Fruit fly (Drosophila melanogaster) whole organism, embryonic: ENCODE results near the gene CG7781.
A peak's percentile ranks its signal among the peaks of the same experiment; 100 is the strongest.

Experiments
- B-H2 ChIP-seq: fragments of 200-800 bp; sonication (Bioruptor generic); optimal IDR thresholded peaks from 2 replicates; lab custom pipeline; 2018; ENCODE audit warnings: missing biosample characterization, mild to moderate bottlenecking, missing genetic modification characterization
- BEAF-32 ChIP-seq: fragments of 200-800 bp; sonication (Bioruptor generic); optimal IDR thresholded peaks from 3 replicates; lab custom pipeline; 2017; ENCODE audit warnings: missing biosample characterization, missing genetic modification characterization, mild to moderate bottlenecking, moderate library complexity, missing genetic modification reagents
- CG13775 ChIP-seq: fragments of 200-800 bp; sonication (Bioruptor generic); optimal IDR thresholded peaks from 3 replicates; lab custom pipeline; 2017; ENCODE audit warnings: missing biosample characterization, mild to moderate bottlenecking, missing genetic modification characterization
- CG17568 ChIP-seq: fragments of 200-800 bp; sonication (Bioruptor generic); optimal IDR thresholded peaks from 2 replicates; lab custom pipeline; 2018; ENCODE audit warnings: missing biosample characterization, mild to moderate bottlenecking, missing genetic modification characterization, moderate library complexity
- CG1832 ChIP-seq: fragments of 200-800 bp; sonication (Bioruptor generic); optimal IDR thresholded peaks from 2 replicates; lab custom pipeline; 2017; ENCODE audit warnings: missing biosample characterization, mild to moderate bottlenecking, missing genetic modification characterization, inconsistent platforms
- CG18476 ChIP-seq: fragments of 200-800 bp; sonication (Bioruptor generic); optimal IDR thresholded peaks from 2 replicates; lab custom pipeline; 2016; ENCODE audit warnings: missing biosample characterization, mild to moderate bottlenecking, missing genetic modification characterization
- CG18619 ChIP-seq: fragments of 200-800 bp; sonication (Bioruptor generic); optimal IDR thresholded peaks from 3 replicates; lab custom pipeline; 2017; ENCODE audit warnings: missing biosample characterization, mild to moderate bottlenecking, missing genetic modification characterization
- CG30431 ChIP-seq: fragments of 200-800 bp; sonication (Bioruptor generic); optimal IDR thresholded peaks from 2 replicates; lab custom pipeline; 2017; ENCODE audit warnings: missing biosample characterization, missing genetic modification characterization
- CG31365 ChIP-seq: fragments of 200-800 bp; sonication (Bioruptor generic); optimal IDR thresholded peaks from 2 replicates; lab custom pipeline; 2018; ENCODE audit warnings: missing biosample characterization, mild to moderate bottlenecking, missing genetic modification characterization
- CG31441 ChIP-seq: fragments of 200-800 bp; sonication (Bioruptor generic); IDR thresholded peaks from 2 replicates; pipeline ENCODE4 v1.3.6; 2022; ENCODE audit warnings: missing biosample characterization, missing genetic modification characterization
- CG34422 ChIP-seq: fragments of 200-800 bp; sonication (Bioruptor generic); IDR thresholded peaks from 3 replicates; pipeline ENCODE4 v1.3.6; 2022; ENCODE audit warnings: missing biosample characterization, missing genetic modification characterization
- CG4424 ChIP-seq: fragments of 200-800 bp; sonication (Bioruptor generic); optimal IDR thresholded peaks from 3 replicates; lab custom pipeline; 2016; ENCODE audit warnings: missing biosample characterization, missing genetic modification characterization
- CG4617 ChIP-seq: fragments of 200-800 bp; sonication (Bioruptor generic); optimal IDR thresholded peaks from 3 replicates; lab custom pipeline; 2016; ENCODE audit warnings: missing biosample characterization, missing genetic modification characterization, borderline replicate concordance
- CG5180 ChIP-seq: fragments of 200-800 bp; sonication (Bioruptor generic); optimal IDR thresholded peaks from 3 replicates; lab custom pipeline; 2017; ENCODE audit warnings: missing biosample characterization, missing genetic modification characterization, mild to moderate bottlenecking, moderate library complexity, missing genetic modification reagents
- CG7745 ChIP-seq: fragments of 200-800 bp; sonication (Bioruptor generic); optimal IDR thresholded peaks from 2 replicates; lab custom pipeline; 2018; ENCODE audit warnings: missing biosample characterization, mild to moderate bottlenecking, missing genetic modification characterization, moderate library complexity
- CG7839 ChIP-seq: fragments of 200-800 bp; sonication (Bioruptor generic); optimal IDR thresholded peaks from 3 replicates; lab custom pipeline; 2018; ENCODE audit warnings: missing biosample characterization, mild to moderate bottlenecking, missing genetic modification characterization, moderate library complexity
- CG8478 ChIP-seq: fragments of >200 bp; optimal IDR thresholded peaks from 2 replicates; lab custom pipeline; 2018
- Dek ChIP-seq: fragments of 200-800 bp; sonication (Bioruptor generic); optimal IDR thresholded peaks from 3 replicates; lab custom pipeline; 2019; ENCODE audit warnings: missing biosample characterization, mild to moderate bottlenecking, missing genetic modification characterization, moderate library complexity
- Drgx ChIP-seq: fragments of 200-800 bp; sonication (Bioruptor generic); IDR thresholded peaks from 2 replicates; pipeline ENCODE4 v1.3.6; 2022; ENCODE audit warnings: missing biosample characterization, missing genetic modification characterization
- Ets65A ChIP-seq: fragments of 200-800 bp; sonication (Bioruptor generic); peaks from one replicate; lab custom pipeline; 2016; ENCODE audit warnings: missing biosample characterization, missing genetic modification characterization
- Gug ChIP-seq: fragments of 200-800 bp; sonication (Bioruptor generic); IDR thresholded peaks from 4 replicates; pipeline ENCODE4 v1.3.6; 2022; ENCODE audit warnings: missing biosample characterization, missing genetic modification characterization
- Hey ChIP-seq: fragments of 200-800 bp; sonication (Bioruptor generic); optimal IDR thresholded peaks from 3 replicates; lab custom pipeline; 2018; ENCODE audit warnings: missing biosample characterization, mild to moderate bottlenecking, missing genetic modification characterization
- HmgD ChIP-seq: fragments of 200-800 bp; sonication (Bioruptor generic); optimal IDR thresholded peaks from 3 replicates; lab custom pipeline; 2016; ENCODE audit warnings: missing biosample characterization, missing genetic modification characterization
- Hmr ChIP-seq: fragments of 200-800 bp; sonication (Bioruptor generic); optimal IDR thresholded peaks from 3 replicates; lab custom pipeline; 2017; ENCODE audit warnings: mild to moderate bottlenecking, missing biosample characterization, missing genetic modification reagents, missing genetic modification characterization
- MTF-1 ChIP-seq: fragments of 200-800 bp; sonication (Bioruptor generic); optimal IDR thresholded peaks from 2 replicates; lab custom pipeline; 2018; ENCODE audit warnings: missing biosample characterization, mild to moderate bottlenecking, missing genetic modification characterization, borderline replicate concordance
- Scr ChIP-seq: fragments of 200-800 bp; sonication (Bioruptor generic); IDR thresholded peaks from 2 replicates; pipeline ENCODE4 v1.3.6; 2022; ENCODE audit warnings: missing biosample characterization, missing genetic modification characterization; ENCODE audit not compliant: partially characterized antibody
- Sox100B ChIP-seq: fragments of 200-800 bp; sonication (Bioruptor generic); optimal IDR thresholded peaks from 3 replicates; lab custom pipeline; 2018; ENCODE audit warnings: missing biosample characterization, mild to moderate bottlenecking, missing genetic modification characterization
- ac ChIP-seq: fragments of 200-800 bp; sonication (Bioruptor generic); optimal IDR thresholded peaks from 3 replicates; lab custom pipeline; 2017; ENCODE audit warnings: missing biosample characterization, mild to moderate bottlenecking, missing genetic modification characterization
- ap ChIP-seq: fragments of 200-800 bp; sonication (Bioruptor generic); IDR thresholded peaks from 2 replicates; pipeline ENCODE4 v1.3.6; 2022; ENCODE audit warnings: missing biosample characterization, missing genetic modification characterization
- ase ChIP-seq: fragments of 200-800 bp; sonication (Bioruptor generic); IDR thresholded peaks from 3 replicates; pipeline ENCODE4 v1.3.6; 2022; ENCODE audit warnings: missing biosample characterization, missing genetic modification characterization
- bbx ChIP-seq: fragments of 200-800 bp; sonication (Bioruptor generic); IDR thresholded peaks from 2 replicates; pipeline ENCODE4 v1.3.6; 2022; ENCODE audit warnings: missing biosample characterization, missing genetic modification characterization; ENCODE audit not compliant: partially characterized antibody
- bigmax ChIP-seq: fragments of 200-800 bp; sonication (Bioruptor generic); optimal IDR thresholded peaks from 2 replicates; lab custom pipeline; 2018; ENCODE audit warnings: missing biosample characterization, mild to moderate bottlenecking, missing genetic modification characterization
- bowl ChIP-seq: fragments of 200-800 bp; sonication (Bioruptor generic); IDR thresholded peaks from 2 replicates; pipeline ENCODE4 v1.3.6; 2022; ENCODE audit warnings: missing biosample characterization, missing genetic modification characterization
- chn ChIP-seq: fragments of 200-800 bp; sonication (Bioruptor generic); optimal IDR thresholded peaks from 2 replicates; lab custom pipeline; 2016; ENCODE audit warnings: missing biosample characterization, missing genetic modification characterization
- dan ChIP-seq: fragments of 200-800 bp; sonication (Bioruptor generic); IDR thresholded peaks from 2 replicates; pipeline ENCODE4 v1.3.6; 2022; ENCODE audit warnings: missing biosample characterization, missing genetic modification characterization
- dysf ChIP-seq: fragments of 200-800 bp; sonication (Bioruptor generic); IDR thresholded peaks from 3 replicates; pipeline ENCODE4 v1.3.6; 2022; ENCODE audit warnings: missing biosample characterization, missing genetic modification characterization
- en ChIP-seq: fragments of 200-800 bp; sonication (Bioruptor generic); optimal IDR thresholded peaks from 2 replicates; lab custom pipeline; 2016; ENCODE audit warnings: missing biosample characterization, missing genetic modification characterization
- ftz-f1 ChIP-seq: fragments of 200-800 bp; sonication (Bioruptor generic); optimal IDR thresholded peaks from 2 replicates; lab custom pipeline; 2016; ENCODE audit warnings: missing biosample characterization, missing genetic modification characterization
- fu2 ChIP-seq: fragments of 200-800 bp; sonication (Bioruptor generic); optimal IDR thresholded peaks from 2 replicates; lab custom pipeline; 2016; ENCODE audit warnings: missing biosample characterization, missing genetic modification characterization
- gcm ChIP-seq: fragments of 200-800 bp; sonication (Bioruptor generic); optimal IDR thresholded peaks from 2 replicates; lab custom pipeline; 2019; ENCODE audit warnings: missing biosample characterization, mild to moderate bottlenecking, missing genetic modification characterization, moderate library complexity
- onecut ChIP-seq: fragments of 200-800 bp; sonication (Bioruptor generic); IDR thresholded peaks from 2 replicates; pipeline ENCODE4 v1.3.6; 2022; ENCODE audit warnings: missing biosample characterization, missing genetic modification characterization
- sc ChIP-seq, 3 experiments: fragments of >200 bp in 2 of 3; fragments of 200-800 bp in 1 of 3; sonication (Bioruptor generic) in 1 of 3; optimal IDR thresholded peaks; 2 replicates in 2 of 3; 3 replicates in 1 of 3; lab custom pipeline; 2017; ENCODE audit warnings: mild to moderate bottlenecking in 1 of 3, missing biosample characterization in 1 of 3, missing genetic modification characterization in 1 of 3, missing genetic modification reagents in 1 of 3
- shn ChIP-seq: fragments of 200-800 bp; sonication (Bioruptor generic); optimal IDR thresholded peaks from 3 replicates; lab custom pipeline; 2016; ENCODE audit warnings: missing biosample characterization, missing genetic modification characterization
- sqz ChIP-seq: fragments of 200-800 bp; sonication (Bioruptor generic); optimal IDR thresholded peaks from 3 replicates; lab custom pipeline; 2018; ENCODE audit warnings: missing biosample characterization, mild to moderate bottlenecking, missing genetic modification characterization
- ssp ChIP-seq: fragments of 200-800 bp; sonication (Bioruptor generic); IDR thresholded peaks from 2 replicates; pipeline ENCODE4 v1.3.6; 2022; ENCODE audit warnings: missing biosample characterization, missing genetic modification characterization
- tio ChIP-seq: fragments of 200-800 bp; sonication (Bioruptor generic); optimal IDR thresholded peaks from 2 replicates; lab custom pipeline; 2017; ENCODE audit warnings: missing biosample characterization, missing genetic modification characterization, inconsistent platforms
- vnd ChIP-seq: fragments of 200-800 bp; sonication (Bioruptor generic); IDR thresholded peaks from 3 replicates; pipeline ENCODE4 v1.3.6; 2022; ENCODE audit warnings: missing biosample characterization, missing genetic modification characterization; ENCODE audit not compliant: partially characterized antibody

CG7781 gene

DNA sequence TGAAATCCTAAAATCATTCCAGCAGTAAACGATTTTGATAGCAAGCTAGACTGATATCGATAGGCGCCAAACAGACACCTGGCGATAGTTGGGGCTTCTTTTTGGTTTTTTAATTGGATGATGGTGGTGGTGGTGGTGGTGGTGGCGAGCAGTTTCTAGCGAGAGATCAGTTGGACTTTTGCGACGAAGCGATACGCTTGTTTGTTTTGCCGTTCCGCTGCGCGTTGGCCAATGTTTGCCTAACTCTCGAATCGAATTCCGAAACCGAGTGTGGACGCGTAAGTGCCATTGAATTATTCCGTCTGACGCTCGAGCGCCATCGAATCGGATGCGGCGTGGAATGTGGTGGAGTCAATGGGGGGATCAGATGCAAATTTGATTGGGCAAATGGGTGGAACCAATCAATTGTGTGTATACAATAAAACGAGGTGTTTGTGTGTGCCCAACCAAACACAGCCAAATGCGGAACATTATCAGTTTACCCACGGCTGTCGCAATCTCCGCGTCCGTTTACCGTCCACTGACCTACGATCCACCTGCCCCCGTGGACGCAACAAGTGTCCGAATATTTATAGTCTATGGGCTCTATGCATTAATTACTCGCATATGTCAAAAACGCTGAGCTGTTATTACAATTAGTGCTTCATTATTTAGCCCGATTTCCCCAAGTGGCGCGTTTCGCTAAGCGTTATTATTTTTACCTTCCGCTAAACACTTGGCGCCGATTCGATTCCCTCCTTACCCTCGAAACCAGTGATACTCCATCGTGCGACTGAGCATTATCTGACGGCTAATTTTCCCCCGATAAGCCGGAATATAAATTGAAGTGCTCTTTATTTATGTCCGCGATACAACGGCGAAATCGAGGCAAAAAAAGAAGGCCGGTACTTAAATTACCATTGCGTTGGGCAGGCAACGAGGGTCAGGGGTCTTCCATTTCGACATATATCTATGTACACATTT, 45.4 kb upstream of the CG7781 start, which contains the start of gene CG17292 (continued):
- TF ChIP-seq CG7745 (tag; lab: Kevin White, UChicago) (no peak), CG1832 (GFP tag; lab: Kevin White, UChicago) (no peak), CG34422 (GFP tag; lab: Robert Waterston, UW) (peak; percentile 77; the same call in 1 of the 3 replicates), ac (no peak), Gug (GFP tag; lab: Robert Waterston, UW) (peak; percentile 40; the same call in 2 of the 4 replicates), gcm (GFP tag; lab: Kevin White, UChicago) (peak; percentile 59), bigmax (GFP tag; lab: Kevin White, UChicago) (no peak), Hey (tag; lab: Kevin White, UChicago) (peak; percentile 30), CG13775 (GFP tag; lab: Kevin White, UChicago) (peak; percentile 49), CG30431 (GFP tag; lab: Kevin White, UChicago) (no peak), Drgx (GFP tag; lab: Robert Waterston, UW) (peak; percentile 58), Sox100B (GFP tag; lab: Kevin White, UChicago) (peak; percentile 5), dysf (peak; percentile 56; the same call in 2 of the 3 replicates), Ets65A (GFP tag; lab: Kevin White, UChicago) (no peak), tio (GFP tag; lab: Kevin White, UChicago) (no peak), ap (0 out of 2 replicates have a peak, but pooled peaks have one; percentile 39), CG31365 (peak; percentile 24), bbx (peak; percentile 95), shn (GFP tag; lab: Kevin White, UChicago) (peak; percentile 46), Hmr (peak; percentile 81), CG18619 (GFP tag; lab: Kevin White, UChicago) (peak; percentile 61), CG4617 (GFP tag; lab: Kevin White, UChicago) (peak; percentile 23), sqz (no peak), HmgD (GFP tag; lab: Kevin White, UChicago) (peak; percentile 16), CG31441 (GFP tag; lab: Robert Waterston, UW) (0 out of 2 replicates have a peak, but pooled peaks have one; percentile 11), ftz-f1 (GFP tag; lab: Kevin White, UChicago) (peak; percentile 67), chn (GFP tag; lab: Kevin White, UChicago) (no peak), B-H2 (GFP tag; lab: Kevin White, UChicago) (peak; percentile 74), MTF-1 (GFP tag; lab: Kevin White, UChicago) (peak; percentile 23), ase (GFP tag; lab: Robert Waterston, UW) (peak; percentile 62; the same call in 1 of the 3 replicates), CG5180 (GFP tag; lab: Kevin White, UChicago) (peak; percentile 39), ssp (peak; percentile 14; the same call in 1 of the 2 replicates), CG17568 (GFP tag; lab: Kevin White, UChicago) (no peak), Scr (GFP tag; lab: Robert Waterston, UW) (peak; percentile 90), sc (optimal IDR thresholded peaks at IDR 0.05; lab: Kevin White, UChicago) (no peak), sc (GFP tag; optimal IDR thresholded peaks at IDR 0.05; lab: Kevin White, UChicago) (no peak), Dek (tag; lab: Kevin White, UChicago) (peak; percentile 66), fu2 (no peak), bowl (GFP tag; lab: Robert Waterston, UW) (peak; percentile 59; the same call in 1 of the 2 replicates), CG7839 (tag; lab: Kevin White, UChicago) (no peak), vnd (peak; percentile 80), BEAF-32 (peak; percentile 82), CG4424 (GFP tag; lab: Kevin White, UChicago) (no peak), CG8478 (no peak), en (GFP tag; lab: Kevin White, UChicago) (no peak), onecut (GFP tag; lab: Robert Waterston, UW) (peak; percentile 54; the same call in 1 of the 2 replicates), dan (GFP tag; lab: Robert Waterston, UW) (no peak), CG18476 (GFP tag; lab: Kevin White, UChicago) (no peak)
